Worm (Caenorhabditis elegans) whole organism, L4 larva: Measurements from ENCODE around the gene nhr-4.

Experiments
- D1046.2 ChIP-seq: fragments of 200-800 bp; sonication (Bioruptor generic); IDR thresholded peaks from 2 replicates; pipeline ENCODE4 v1.3.6; 2022; ENCODE audit warnings: missing genetic modification characterization, missing compliant biosample characterization
- F44E2.7 ChIP-seq: fragments of 200-800 bp; sonication (Bioruptor generic); IDR thresholded peaks from 2 replicates; pipeline ENCODE4 v2.1.2; 2022; ENCODE audit warnings: missing genetic modification characterization, missing compliant biosample characterization
- R02D3.7 ChIP-seq: fragments of 150-350 bp; sonication (generic microtip); optimal IDR thresholded peaks from 3 replicates; lab custom pipeline; 2014; ENCODE audit warnings: missing biosample characterization, missing genetic modification characterization
- T26A8.4 ChIP-seq: fragments of 200-800 bp; sonication (Bioruptor generic); IDR thresholded peaks from 2 replicates; pipeline ENCODE4 v1.3.6; 2022; ENCODE audit warnings: missing genetic modification characterization, missing compliant biosample characterization
- Y75B8A.6 ChIP-seq: fragments of 200-800 bp; sonication (Bioruptor generic); IDR thresholded peaks from 2 replicates; pipeline ENCODE4 v1.3.6; 2022; ENCODE audit warnings: missing genetic modification reagents, missing genetic modification characterization, missing compliant biosample characterization
- aha-1 ChIP-seq: fragments of 150-350 bp; peaks from one replicate; lab custom pipeline; 2014; ENCODE audit warnings: missing biosample characterization, missing genetic modification characterization
- ama-1 ChIP-seq: fragments of 150-350 bp; optimal IDR thresholded peaks from 2 replicates; lab custom pipeline; 2014; ENCODE audit warnings: inconsistent platforms, mixed read lengths
- ceh-44 ChIP-seq: fragments of 200-800 bp; sonication (Bioruptor generic); IDR thresholded peaks from 2 replicates; pipeline ENCODE4 v1.3.6; 2022; ENCODE audit warnings: missing genetic modification reagents, missing genetic modification characterization, missing compliant biosample characterization
- ceh-82 ChIP-seq: sonication (generic microtip); optimal IDR thresholded peaks from 2 replicates; lab custom pipeline; 2017; ENCODE audit warnings: missing biosample characterization, missing genetic modification characterization
- ces-1 ChIP-seq: fragments of 150-350 bp; sonication (generic microtip); optimal IDR thresholded peaks from 4 replicates; lab custom pipeline; 2014; ENCODE audit warnings: missing biosample characterization, missing genetic modification reagents, missing genetic modification characterization
- daf-12 ChIP-seq: fragments of 150-350 bp; optimal IDR thresholded peaks from 2 replicates; lab custom pipeline; 2014; ENCODE audit warnings: missing biosample characterization, missing genetic modification reagents, missing genetic modification characterization
- dmd-6 ChIP-seq: fragments of 200-800 bp; sonication (Bioruptor generic); IDR thresholded peaks from 2 replicates; pipeline ENCODE4 v1.3.6; 2022; ENCODE audit warnings: missing genetic modification reagents, missing genetic modification characterization, missing compliant biosample characterization
- dmd-8 ChIP-seq: fragments of 200-800 bp; sonication (Bioruptor generic); IDR thresholded peaks from 2 replicates; pipeline ENCODE4 v1.3.6; 2022; ENCODE audit warnings: missing genetic modification characterization, missing compliant biosample characterization
- dmd-9 ChIP-seq: fragments of 200-800 bp; sonication (Bioruptor generic); IDR thresholded peaks from 2 replicates; pipeline ENCODE4 v1.3.6; 2022; ENCODE audit warnings: missing genetic modification reagents, missing genetic modification characterization, missing compliant biosample characterization
- duxl-1 ChIP-seq: sonication (generic microtip); optimal IDR thresholded peaks from 2 replicates; lab custom pipeline; 2016; ENCODE audit warnings: mild to moderate bottlenecking, missing genetic modification characterization, moderate library complexity, missing compliant biosample characterization; ENCODE audit not compliant: poor library complexity
- fkh-10 ChIP-seq: fragments of 150-350 bp; optimal IDR thresholded peaks from 2 replicates; lab custom pipeline; 2014; ENCODE audit warnings: missing biosample characterization, missing genetic modification reagents, missing genetic modification characterization
- hif-1 ChIP-seq, 2 experiments: sonication (generic microtip); optimal IDR thresholded peaks; 2 replicates each; lab custom pipeline; 2016 to 2017; ENCODE audit warnings: missing compliant biosample characterization in 2 of 2, missing genetic modification characterization in 2 of 2, missing genetic modification reagents in 2 of 2, missing genotype in 2 of 2, mild to moderate bottlenecking in 1 of 2
- hlh-11 ChIP-seq: fragments of 200-800 bp; sonication (Bioruptor generic); optimal IDR thresholded peaks from 2 replicates; lab custom pipeline; 2018; ENCODE audit warnings: mild to moderate bottlenecking, missing genetic modification characterization, missing compliant biosample characterization
- hlh-30 ChIP-seq: sonication (generic microtip); optimal IDR thresholded peaks from 2 replicates; lab custom pipeline; 2017; ENCODE audit warnings: antibody characterized with exemption, mild to moderate bottlenecking, missing genetic modification characterization, missing compliant biosample characterization; ENCODE audit not compliant: insufficient read depth
- lin-15B ChIP-seq: fragments of 150-350 bp; sonication (generic microtip); optimal IDR thresholded peaks from 3 replicates; lab custom pipeline; 2014; ENCODE audit warnings: missing biosample characterization, missing genetic modification characterization
- mdl-1 ChIP-seq, 2 experiments: fragments of 150-350 bp in 1 of 2; sonication (generic microtip) in 1 of 2; optimal IDR thresholded peaks; 2 replicates each; lab custom pipeline; 2014 to 2017; ENCODE audit warnings: missing biosample characterization in 2 of 2, missing genetic modification characterization in 2 of 2
- mes-2 ChIP-seq: sonication (generic microtip); optimal IDR thresholded peaks from 2 replicates; lab custom pipeline; 2016; ENCODE audit warnings: missing genotype, mild to moderate bottlenecking, missing genetic modification characterization, missing compliant biosample characterization; ENCODE audit not compliant: poor library complexity, severe bottlenecking
- mxl-3 ChIP-seq: fragments of 200-800 bp; sonication (Bioruptor generic); optimal IDR thresholded peaks from 2 replicates; lab custom pipeline; 2018; ENCODE audit warnings: mild to moderate bottlenecking, missing genetic modification characterization, missing compliant biosample characterization
- nhr-102 ChIP-seq: sonication (generic microtip); optimal IDR thresholded peaks from 2 replicates; lab custom pipeline; 2016; ENCODE audit warnings: mild to moderate bottlenecking, missing genetic modification characterization, moderate library complexity, missing compliant biosample characterization
- nhr-11 ChIP-seq: fragments of 150-350 bp; optimal IDR thresholded peaks from 2 replicates; lab custom pipeline; 2014; ENCODE audit warnings: missing biosample characterization, missing genetic modification characterization
- nhr-25 ChIP-seq: sonication (generic microtip); optimal IDR thresholded peaks from 2 replicates; lab custom pipeline; 2017; ENCODE audit warnings: missing genetic modification characterization, mild to moderate bottlenecking, missing compliant biosample characterization, antibody characterized with exemption, moderate library complexity, borderline replicate concordance; ENCODE audit not compliant: insufficient read depth
- nhr-41 ChIP-seq: fragments of 200-800 bp; sonication (Bioruptor generic); IDR thresholded peaks from 2 replicates; pipeline ENCODE4 v1.3.6; 2022; ENCODE audit warnings: missing genetic modification reagents, missing genetic modification characterization, missing compliant biosample characterization
- nhr-48 ChIP-seq: sonication (generic microtip); optimal IDR thresholded peaks from 2 replicates; lab custom pipeline; 2016; ENCODE audit warnings: mild to moderate bottlenecking, missing genetic modification characterization, missing compliant biosample characterization
- nhr-6 ChIP-seq: fragments of 150-350 bp; optimal IDR thresholded peaks from 2 replicates; lab custom pipeline; 2014; ENCODE audit warnings: missing biosample characterization, missing genetic modification characterization
- php-3 ChIP-seq: fragments of 200-800 bp; sonication (Bioruptor generic); IDR thresholded peaks from 2 replicates; pipeline ENCODE4 v1.3.6; 2022; ENCODE audit warnings: missing genetic modification reagents, missing genetic modification characterization, missing compliant biosample characterization
- sdz-12 ChIP-seq: fragments of 200-800 bp; sonication (Bioruptor generic); optimal IDR thresholded peaks from 2 replicates; lab custom pipeline; 2018; ENCODE audit warnings: mild to moderate bottlenecking, missing genetic modification characterization, missing compliant biosample characterization
- spr-1 ChIP-seq: sonication (generic microtip); optimal IDR thresholded peaks from 2 replicates; lab custom pipeline; 2016; ENCODE audit warnings: mild to moderate bottlenecking, missing genetic modification characterization, missing compliant biosample characterization
- unc-62 ChIP-seq, 3 experiments: fragments of 150-350 bp in 1 of 3; sonication (generic microtip); optimal IDR thresholded peaks in 2 of 3; peaks in 1 of 3; 1 replicate in 1 of 3; 2 replicates in 2 of 3; lab custom pipeline; 2014 to 2017; ENCODE audit warnings: missing biosample characterization in 3 of 3, missing genetic modification characterization in 3 of 3, missing genetic modification reagents in 3 of 3, missing genotype in 1 of 3
- vab-7 ChIP-seq: fragments of 200-800 bp; sonication (Bioruptor generic); IDR thresholded peaks from 2 replicates; pipeline ENCODE4 v1.3.6; 2022; ENCODE audit warnings: missing genetic modification reagents, missing genetic modification characterization, missing compliant biosample characterization
- zfp-2 ChIP-seq: sonication (generic microtip); optimal IDR thresholded peaks from 2 replicates; lab custom pipeline; 2016; ENCODE audit warnings: mild to moderate bottlenecking, missing genetic modification characterization, missing compliant biosample characterization

Gene nhr-4

ce11 chrIV:9898712-9899111 is 19.6 kb downstream of the nhr-4 start, which contains the start of gene tbc-3:
TSS of gene tbc-3 (plus strand) at chrIV:9899012.
- TF ChIP-seq nhr-11 (no peak), aha-1 (peak; percentile 58), dmd-6 (0 out of 2 replicates have a peak, but pooled peaks have one; percentile 4)

- TF ChIP-seq dmd-6 (0 out of 2 replicates have a peak, but pooled peaks have one; percentile 5), ces-1 (GFP tag; lab: Kevin White, UChicago) (peak; percentile 61), F44E2.7 (no peak), nhr-25 (no peak), nhr-41 (GFP tag; lab: Robert Waterston, UW) (no peak), ceh-82 (tag; lab: Kevin White, UChicago) (no peak), mes-2 (tag; lab: Kevin White, UChicago) (peak; percentile 65), dmd-9 (GFP tag; lab: Robert Waterston, UW) (no peak), fkh-10 (GFP tag; lab: Kevin White, UChicago) (peak; percentile 25)
Observed at ce11 chrIV:9899227-9899626, 20.1 kb downstream of the nhr-4 start.

- TF ChIP-seq ceh-44 (GFP tag; lab: Robert Waterston, UW) (no peak), R02D3.7 (no peak), T26A8.4 (GFP tag; lab: Robert Waterston, UW) (no peak), Y75B8A.6 (GFP tag; lab: Robert Waterston, UW) (no peak), D1046.2 (GFP tag; lab: Robert Waterston, UW) (no peak), dmd-8 (no peak), hif-1 (tag; optimal IDR thresholded peaks at IDR 0.05; lab: Kevin White, UChicago) (no peak), hlh-11 (tag; lab: Kevin White, UChicago) (no peak), sdz-12 (GFP tag; lab: Kevin White, UChicago) (no peak), ceh-82 (tag; lab: Kevin White, UChicago) (no peak), duxl-1 (tag; lab: Kevin White, UChicago) (no peak), nhr-6 (tag; lab: Kevin White, UChicago) (no peak), nhr-25 (no peak), nhr-48 (tag; lab: Kevin White, UChicago) (no peak)
Observed at ce11 chrIV:9903608-9904007, 24.5 kb downstream of the nhr-4 start, which contains the start of gene best-13. TSS of gene best-13 (plus strand) at chrIV:9903908.

- no peak for TF ChIP-seq zfp-2 (tag; lab: Kevin White, UChicago)
- TF ChIP-seq mdl-1 (tag; optimal IDR thresholded peaks at IDR 0.05; lab: Kevin White, UChicago), result peak in 1 of 2 experiments; percentile 12
- TF ChIP-seq sdz-12 (GFP tag; lab: Kevin White, UChicago), result no peak
- no peak for TF ChIP-seq nhr-102
- TF ChIP-seq hlh-11 (tag; lab: Kevin White, UChicago), result peak; percentile 58
- TF ChIP-seq aha-1, result peak; percentile 21
- peak; percentile 19 for TF ChIP-seq nhr-48 (tag; lab: Kevin White, UChicago)
- no peak for TF ChIP-seq vab-7 (GFP tag; lab: Robert Waterston, UW)
- TF ChIP-seq lin-15B, result no peak
- TF ChIP-seq ama-1 (lab: Kevin White, UChicago), result no peak
- TF ChIP-seq daf-12 (tag; lab: Kevin White, UChicago), result no peak
- peak; percentile 36 for TF ChIP-seq spr-1 (tag; lab: Kevin White, UChicago)
- TF ChIP-seq nhr-11, result no peak
- TF ChIP-seq hlh-30 (tag; lab: Kevin White, UChicago), result no peak
- no peak for TF ChIP-seq fkh-10 (GFP tag; lab: Kevin White, UChicago)
- TF ChIP-seq php-3 (GFP tag; lab: Robert Waterston, UW), result no peak
- no peak for TF ChIP-seq ces-1 (GFP tag; lab: Kevin White, UChicago)
- TF ChIP-seq unc-62 (GFP tag; optimal IDR thresholded peaks at IDR 0.05 in 1 of 2; lab: Kevin White, UChicago), result no peak
- no peak for TF ChIP-seq unc-62 (tag; optimal IDR thresholded peaks at IDR 0.05; lab: Kevin White, UChicago)
- peak; percentile 54 for TF ChIP-seq mxl-3 (GFP tag; lab: Kevin White, UChicago)
- TF ChIP-seq T26A8.4 (GFP tag; lab: Robert Waterston, UW), result 0 out of 2 replicates have a peak, but pooled peaks have one; percentile 35
Observed at ce11 chrIV:9913064-9913463, 33.9 kb downstream of the nhr-4 start.
